Fruit fly (Drosophila melanogaster) whole organism, embryonic: ENCODE data around the gene CG42494.

Source experiments
- Adf1 ChIP-seq: fragments of 200-800 bp; sonication (Bioruptor generic); IDR thresholded peaks from 2 replicates; pipeline ENCODE4 v1.3.6; 2022; ENCODE audit warnings: missing biosample characterization, missing genetic modification characterization
- Blimp-1 ChIP-seq: fragments of 200-800 bp; sonication (Bioruptor generic); optimal IDR thresholded peaks from 3 replicates; lab custom pipeline; 2018; ENCODE audit warnings: missing biosample characterization, missing genetic modification characterization, mild to moderate bottlenecking, moderate library complexity, missing genetic modification reagents
- CG11398 ChIP-seq: fragments of 200-800 bp; sonication (Bioruptor generic); optimal IDR thresholded peaks from 2 replicates; lab custom pipeline; 2016; ENCODE audit warnings: missing biosample characterization, missing genetic modification characterization
- CG11695 ChIP-seq: fragments of 200-800 bp; sonication (Bioruptor generic); IDR thresholded peaks from 3 replicates; pipeline ENCODE4 v1.3.6; 2022; ENCODE audit warnings: missing biosample characterization, missing genetic modification characterization
- CG13296 ChIP-seq: fragments of 200-800 bp; sonication (Bioruptor generic); optimal IDR thresholded peaks from 3 replicates; lab custom pipeline; 2018; ENCODE audit warnings: missing biosample characterization, mild to moderate bottlenecking, missing genetic modification characterization
- CG14014 ChIP-seq: fragments of 200-800 bp; sonication (Bioruptor generic); IDR thresholded peaks from 2 replicates; pipeline ENCODE4 v1.3.6; 2022; ENCODE audit warnings: missing biosample characterization, missing genetic modification characterization
- CG15011 ChIP-seq: fragments of 200-800 bp; sonication (Bioruptor generic); optimal IDR thresholded peaks from 3 replicates; lab custom pipeline; 2018; ENCODE audit warnings: missing biosample characterization, mild to moderate bottlenecking, missing genetic modification characterization
- CG15696 ChIP-seq: fragments of 200-800 bp; sonication (Bioruptor generic); optimal IDR thresholded peaks from 2 replicates; lab custom pipeline; 2019; ENCODE audit warnings: missing biosample characterization, mild to moderate bottlenecking, missing genetic modification characterization, moderate library complexity
- CG16815 ChIP-seq: fragments of 200-800 bp; sonication (Bioruptor generic); optimal IDR thresholded peaks from 3 replicates; lab custom pipeline; 2017; ENCODE audit warnings: missing biosample characterization, mild to moderate bottlenecking, missing genetic modification characterization
- CG17328 ChIP-seq: fragments of 200-800 bp; sonication (Bioruptor generic); IDR thresholded peaks from 2 replicates; pipeline ENCODE4 v1.3.6; 2022; ENCODE audit warnings: missing biosample characterization, missing genetic modification characterization
- CG31224 ChIP-seq: fragments of 200-800 bp; sonication (Bioruptor generic); IDR thresholded peaks from 2 replicates; pipeline ENCODE4 v1.3.6; 2022; ENCODE audit warnings: missing biosample characterization, missing genetic modification characterization
- CG31365 ChIP-seq: fragments of 200-800 bp; sonication (Bioruptor generic); optimal IDR thresholded peaks from 2 replicates; lab custom pipeline; 2018; ENCODE audit warnings: missing biosample characterization, mild to moderate bottlenecking, missing genetic modification characterization
- CG4617 ChIP-seq: fragments of 200-800 bp; sonication (Bioruptor generic); optimal IDR thresholded peaks from 3 replicates; lab custom pipeline; 2016; ENCODE audit warnings: missing biosample characterization, missing genetic modification characterization, borderline replicate concordance
- CG7786 ChIP-seq: fragments of 200-800 bp; sonication (Bioruptor generic); optimal IDR thresholded peaks from 2 replicates; lab custom pipeline; 2016; ENCODE audit warnings: missing biosample characterization, missing genetic modification characterization
- CG7839 ChIP-seq: fragments of 200-800 bp; sonication (Bioruptor generic); optimal IDR thresholded peaks from 3 replicates; lab custom pipeline; 2018; ENCODE audit warnings: missing biosample characterization, mild to moderate bottlenecking, missing genetic modification characterization, moderate library complexity
- CG9215 ChIP-seq: fragments of 200-800 bp; sonication (Bioruptor generic); IDR thresholded peaks from 2 replicates; pipeline ENCODE4 v1.3.6; 2022; ENCODE audit warnings: missing biosample characterization, missing genetic modification characterization
- Deaf1 ChIP-seq: fragments of 200-800 bp; optimal IDR thresholded peaks from 3 replicates; lab custom pipeline; 2019; ENCODE audit warnings: missing biosample characterization, mild to moderate bottlenecking, missing genetic modification characterization, moderate library complexity
- Doc2 ChIP-seq: fragments of 200-800 bp; sonication (Bioruptor generic); IDR thresholded peaks from 2 replicates; pipeline ENCODE4 v1.3.6; 2022; ENCODE audit warnings: missing biosample characterization, missing genetic modification characterization
- Drgx ChIP-seq: fragments of 200-800 bp; sonication (Bioruptor generic); IDR thresholded peaks from 2 replicates; pipeline ENCODE4 v1.3.6; 2022; ENCODE audit warnings: missing biosample characterization, missing genetic modification characterization
- Fer1 ChIP-seq: fragments of 200-800 bp; sonication (Bioruptor generic); optimal IDR thresholded peaks from 2 replicates; lab custom pipeline; 2017; ENCODE audit warnings: missing biosample characterization, mild to moderate bottlenecking, missing genetic modification characterization
- Gsc ChIP-seq: fragments of 200-800 bp; sonication (Bioruptor generic); IDR thresholded peaks from 2 replicates; pipeline ENCODE4 v1.3.6; 2022; ENCODE audit warnings: missing biosample characterization, missing genetic modification characterization
- HLH4C ChIP-seq: fragments of 200-800 bp; sonication (Bioruptor generic); IDR thresholded peaks from 3 replicates; pipeline ENCODE4 v1.3.6; 2022; ENCODE audit warnings: missing biosample characterization, missing genetic modification characterization; ENCODE audit not compliant: partially characterized antibody
- Lhr ChIP-seq: fragments of 200-800 bp; sonication (Bioruptor generic); optimal IDR thresholded peaks from 3 replicates; lab custom pipeline; 2017; ENCODE audit warnings: mild to moderate bottlenecking, missing biosample characterization, missing genetic modification reagents, missing genetic modification characterization
- Mes4 ChIP-seq: fragments of 200-800 bp; sonication (Bioruptor generic); optimal IDR thresholded peaks from 2 replicates; lab custom pipeline; 2016; ENCODE audit warnings: missing biosample characterization, missing genetic modification characterization
- Oaz ChIP-seq: fragments of 200-800 bp; sonication (Bioruptor generic); IDR thresholded peaks from 2 replicates; pipeline ENCODE4 v1.3.6; 2022; ENCODE audit warnings: missing biosample characterization, missing genetic modification characterization
- Spps ChIP-seq: fragments of 200-800 bp; sonication (Bioruptor generic); optimal IDR thresholded peaks from 2 replicates; lab custom pipeline; 2018; ENCODE audit warnings: missing biosample characterization, mild to moderate bottlenecking, missing genetic modification characterization
- chinmo ChIP-seq: fragments of 200-800 bp; sonication (Bioruptor generic); IDR thresholded peaks from 4 replicates; pipeline ENCODE4 v1.3.6; 2022; ENCODE audit warnings: missing biosample characterization, missing genetic modification characterization; ENCODE audit not compliant: partially characterized antibody
- crc ChIP-seq: fragments of 200-800 bp; sonication (Bioruptor generic); optimal IDR thresholded peaks from 2 replicates; lab custom pipeline; 2016; ENCODE audit warnings: missing biosample characterization, missing genetic modification characterization
- dati ChIP-seq: fragments of 200-800 bp; sonication (Bioruptor generic); IDR thresholded peaks from 2 replicates; pipeline ENCODE4 v1.3.6; 2022; ENCODE audit warnings: missing biosample characterization, missing genetic modification characterization
- dysf ChIP-seq: fragments of 200-800 bp; sonication (Bioruptor generic); IDR thresholded peaks from 3 replicates; pipeline ENCODE4 v1.3.6; 2022; ENCODE audit warnings: missing biosample characterization, missing genetic modification characterization
- ewg ChIP-seq: fragments of 200-800 bp; sonication (Bioruptor generic); optimal IDR thresholded peaks from 3 replicates; lab custom pipeline; 2017; ENCODE audit warnings: mild to moderate bottlenecking, missing biosample characterization, missing genetic modification reagents, missing genetic modification characterization
- fd96Cb ChIP-seq: fragments of 200-800 bp; sonication (Bioruptor generic); optimal IDR thresholded peaks from 2 replicates; lab custom pipeline; 2018; ENCODE audit warnings: missing biosample characterization, mild to moderate bottlenecking, missing genetic modification characterization, moderate library complexity
- gfzf ChIP-seq: fragments of 200-800 bp; sonication (Bioruptor generic); optimal IDR thresholded peaks from 2 replicates; lab custom pipeline; 2016; ENCODE audit warnings: missing biosample characterization, mild to moderate bottlenecking, missing genetic modification characterization, moderate library complexity
- insv ChIP-seq, 2 experiments: fragments of 200-800 bp; sonication (Bioruptor generic); optimal IDR thresholded peaks; 3 replicates each; lab custom pipeline; 2016 to 2018; ENCODE audit warnings: missing biosample characterization in 2 of 2, missing genetic modification characterization in 2 of 2
- kah ChIP-seq: fragments of 200-800 bp; sonication (Bioruptor generic); optimal IDR thresholded peaks from 2 replicates; lab custom pipeline; 2018; ENCODE audit warnings: missing biosample characterization, mild to moderate bottlenecking, missing genetic modification characterization
- lbe ChIP-seq: fragments of 200-800 bp; sonication (Bioruptor generic); optimal IDR thresholded peaks from 2 replicates; lab custom pipeline; 2016; ENCODE audit warnings: missing biosample characterization, mild to moderate bottlenecking, missing genetic modification characterization
- mld ChIP-seq: fragments of 200-800 bp; sonication (Bioruptor generic); IDR thresholded peaks from 3 replicates; pipeline ENCODE4 v1.3.6; 2022; ENCODE audit warnings: missing biosample characterization, missing genetic modification characterization; ENCODE audit not compliant: partially characterized antibody
- nmo ChIP-seq: fragments of 200-800 bp; sonication (Bioruptor generic); optimal IDR thresholded peaks from 2 replicates; lab custom pipeline; 2018; ENCODE audit warnings: missing biosample characterization, mild to moderate bottlenecking, missing genetic modification characterization, moderate library complexity
- nom ChIP-seq: fragments of 200-800 bp; sonication (Bioruptor generic); optimal IDR thresholded peaks from 2 replicates; lab custom pipeline; 2017; ENCODE audit warnings: missing biosample characterization, missing genetic modification characterization, mild to moderate bottlenecking, moderate library complexity, missing genetic modification reagents
- odd ChIP-seq: fragments of 200-800 bp; sonication (Bioruptor generic); optimal IDR thresholded peaks from 2 replicates; lab custom pipeline; 2017; ENCODE audit warnings: missing biosample characterization, mild to moderate bottlenecking, missing genetic modification characterization
- onecut ChIP-seq: fragments of 200-800 bp; sonication (Bioruptor generic); IDR thresholded peaks from 2 replicates; pipeline ENCODE4 v1.3.6; 2022; ENCODE audit warnings: missing biosample characterization, missing genetic modification characterization
- pum ChIP-seq: fragments of 200-800 bp; sonication (Bioruptor generic); optimal IDR thresholded peaks from 2 replicates; lab custom pipeline; 2016; ENCODE audit warnings: missing biosample characterization, missing genetic modification characterization
- rib ChIP-seq: fragments of 200-800 bp; sonication (Bioruptor generic); IDR thresholded peaks from 2 replicates; pipeline ENCODE4 v1.3.6; 2022; ENCODE audit warnings: missing biosample characterization, missing genetic modification characterization
- slou ChIP-seq: fragments of 200-800 bp; sonication (Bioruptor generic); optimal IDR thresholded peaks from 3 replicates; lab custom pipeline; 2016; ENCODE audit warnings: missing biosample characterization, missing genetic modification characterization
- sna ChIP-seq: fragments of 200-800 bp; sonication (Bioruptor generic); IDR thresholded peaks from 2 replicates; pipeline ENCODE4 v1.3.6; 2022; ENCODE audit warnings: missing biosample characterization, missing genetic modification characterization; ENCODE audit not compliant: partially characterized antibody
- so ChIP-seq: fragments of 200-800 bp; sonication (Bioruptor generic); IDR thresholded peaks from 3 replicates; pipeline ENCODE4 v1.3.6; 2022; ENCODE audit warnings: missing biosample characterization, missing genetic modification characterization
- tio ChIP-seq: fragments of 200-800 bp; sonication (Bioruptor generic); optimal IDR thresholded peaks from 2 replicates; lab custom pipeline; 2017; ENCODE audit warnings: missing biosample characterization, missing genetic modification characterization, inconsistent platforms
- z ChIP-seq: fragments of 200-800 bp; sonication (Bioruptor generic); IDR thresholded peaks from 3 replicates; pipeline ENCODE4 v1.3.6; 2022; ENCODE audit warnings: missing biosample characterization, missing genetic modification characterization
- zf30C ChIP-seq: fragments of 200-800 bp; sonication (Bioruptor generic); optimal IDR thresholded peaks from 3 replicates; lab custom pipeline; 2018; ENCODE audit warnings: missing biosample characterization, mild to moderate bottlenecking, missing genetic modification characterization
- zfh1 ChIP-seq: fragments of 200-800 bp; sonication (Bioruptor generic); IDR thresholded peaks from 3 replicates; pipeline ENCODE4 v1.3.6; 2022; ENCODE audit warnings: missing biosample characterization, missing genetic modification characterization

Gene CG42494

DNA sequence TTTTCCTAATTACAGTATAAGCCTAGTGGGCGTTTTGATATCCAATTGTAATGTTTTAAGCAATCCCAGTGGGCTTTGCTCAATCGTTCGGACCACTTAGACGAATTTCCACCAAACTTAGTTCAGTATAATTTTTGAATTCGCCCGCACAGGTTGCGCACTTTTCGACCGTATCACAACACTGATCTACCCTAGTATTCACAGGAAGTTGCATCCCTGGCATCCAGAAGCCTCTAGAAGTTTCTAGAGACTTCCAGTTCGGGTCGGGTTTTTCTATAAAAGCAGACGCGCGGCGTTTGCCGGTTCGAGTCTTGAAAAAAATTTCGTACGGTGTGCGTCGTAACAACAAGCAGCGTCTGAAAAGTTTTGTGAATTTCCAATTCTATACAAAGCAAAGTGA lies 8.7 kb downstream of the CG42494 start, which contains the start of gene Hsp83 (continued):
- TF ChIP-seq Blimp-1 (GFP tag; lab: Kevin White, UChicago) = peak; percentile 79
- 0 out of 2 replicates have a peak, but pooled peaks have one; percentile 33 for TF ChIP-seq Doc2
- peak; percentile 89 for TF ChIP-seq CG7786 (GFP tag; lab: Kevin White, UChicago)
- TF ChIP-seq tio (GFP tag; lab: Kevin White, UChicago) = peak; percentile 75
- peak; percentile 58 for TF ChIP-seq CG4617 (GFP tag; lab: Kevin White, UChicago)
- no peak for TF ChIP-seq HLH4C (GFP tag; lab: Robert Waterston, UW)
- peak; percentile 84 for TF ChIP-seq CG11695
- TF ChIP-seq fd96Cb (tag; lab: Kevin White, UChicago) = peak; percentile 63
- TF ChIP-seq rib (GFP tag; lab: Robert Waterston, UW) = peak; percentile 83
- peak; percentile 89 for TF ChIP-seq dysf (GFP tag; lab: Robert Waterston, UW)
- peak; percentile 96 for TF ChIP-seq onecut (GFP tag; lab: Robert Waterston, UW)
- TF ChIP-seq nom (GFP tag; lab: Kevin White, UChicago) = peak; percentile 99
- peak; percentile 85 for TF ChIP-seq Oaz (GFP tag; lab: Robert Waterston, UW)
- TF ChIP-seq CG9215 (GFP tag; lab: Robert Waterston, UW) = peak; percentile 60
- TF ChIP-seq Lhr = peak; percentile 91
- peak; percentile 97 for TF ChIP-seq Mes4 (GFP tag; lab: Kevin White, UChicago)
- peak; percentile 99 for TF ChIP-seq CG13296
- peak in 1 of 2 experiments; percentile 89 for TF ChIP-seq insv (GFP tag; optimal IDR thresholded peaks at IDR 0.05; lab: Kevin White, UChicago)
- no peak for TF ChIP-seq mld (GFP tag; lab: Robert Waterston, UW)
- TF ChIP-seq zf30C (GFP tag; lab: Kevin White, UChicago) = peak; percentile 84
- TF ChIP-seq dati (GFP tag; lab: Robert Waterston, UW) = peak; percentile 88
- TF ChIP-seq sna (GFP tag; lab: Robert Waterston, UW) = no peak
- TF ChIP-seq nmo (GFP tag; lab: Kevin White, UChicago) = peak; percentile 79
- TF ChIP-seq CG7839 (tag; lab: Kevin White, UChicago) = peak; percentile 91
- TF ChIP-seq crc (GFP tag; lab: Kevin White, UChicago) = peak; percentile 94
- peak; percentile 80 for TF ChIP-seq Deaf1
- peak; percentile 36 for TF ChIP-seq CG15696 (tag; lab: Kevin White, UChicago)
- peak; percentile 95 for TF ChIP-seq CG11398
- peak; percentile 84; the same call in 3 of the 4 replicates for TF ChIP-seq chinmo (GFP tag; lab: Robert Waterston, UW)
- peak; percentile 23 for TF ChIP-seq gfzf (GFP tag; lab: Kevin White, UChicago)
- peak; percentile 97 for TF ChIP-seq kah (GFP tag; lab: Kevin White, UChicago)
- peak; percentile 88 for TF ChIP-seq ewg (GFP tag; lab: Kevin White, UChicago)
- peak; percentile 74 for TF ChIP-seq CG31224 (GFP tag; lab: Robert Waterston, UW)
- TF ChIP-seq CG14014 (GFP tag; lab: Robert Waterston, UW) = peak; percentile 90
- no peak for TF ChIP-seq Gsc (GFP tag; lab: Robert Waterston, UW)
- peak; percentile 79 for TF ChIP-seq CG16815 (GFP tag; lab: Kevin White, UChicago)
- peak; percentile 73 for TF ChIP-seq z (GFP tag; lab: Robert Waterston, UW)
- peak; percentile 77 for TF ChIP-seq Adf1
- peak; percentile 95 for TF ChIP-seq so
- peak; percentile 95 for TF ChIP-seq CG15011 (GFP tag; lab: Kevin White, UChicago)
- peak; percentile 95 for TF ChIP-seq CG31365
- peak; percentile 87 for TF ChIP-seq Drgx (GFP tag; lab: Robert Waterston, UW)
- peak; percentile 96 for TF ChIP-seq CG17328 (GFP tag; lab: Robert Waterston, UW)
- peak; percentile 81 for TF ChIP-seq pum (GFP tag; lab: Kevin White, UChicago)
- TF ChIP-seq zfh1 (GFP tag; lab: Robert Waterston, UW) = peak; percentile 97
- peak; percentile 80 for TF ChIP-seq Spps (tag; lab: Kevin White, UChicago)
- TF ChIP-seq slou = peak; percentile 81
- TF ChIP-seq odd (GFP tag; lab: Kevin White, UChicago) = peak; percentile 99
- TF ChIP-seq lbe (GFP tag; lab: Kevin White, UChicago) = peak; percentile 95
- TF ChIP-seq Fer1 (GFP tag; lab: Kevin White, UChicago) = peak; percentile 100
